Worm (Caenorhabditis elegans): ENCODE results near the gene B0281.4.

- TF ChIP-seq ztf-11 (tag; optimal IDR thresholded peaks at IDR 0.05) (no peak), unc-62 (GFP tag; optimal IDR thresholded peaks at IDR 0.05) (no peak), ceh-16 (tag; optimal IDR thresholded peaks at IDR 0.05) (no peak), aly-2 (tag; optimal IDR thresholded peaks at IDR 0.05) (no peak), nhr-12 (tag; optimal IDR thresholded peaks at IDR 0.05) (no peak), nhr-237 (tag; optimal IDR thresholded peaks at IDR 0.05) (no peak), snpc-4 (tag; optimal IDR thresholded peaks at IDR 0.05) (no peak)
These were observed 42.3 kb upstream of the B0281.4 start for ce11 chrII:2340974-2341373.

Data from whole organism, L2 larva.